Worm (Caenorhabditis elegans) whole organism, early embryonic: ENCODE data around the gene crn-7.

Experiments used
- aly-1 ChIP-seq: sonication (generic microtip); optimal IDR thresholded peaks from 2 replicates; lab custom pipeline; 2016; ENCODE audit warnings: missing genetic modification characterization, missing compliant biosample characterization
- ceh-13 ChIP-seq: fragments of 200-800 bp; sonication (Bioruptor generic); optimal IDR thresholded peaks from 2 replicates; lab custom pipeline; 2018; ENCODE audit warnings: mild to moderate bottlenecking, missing genetic modification characterization, missing compliant biosample characterization
- ceh-36 ChIP-seq: sonication (generic microtip); optimal IDR thresholded peaks from 2 replicates; lab custom pipeline; 2016; ENCODE audit warnings: missing genetic modification characterization, inconsistent platforms, missing compliant biosample characterization
- flt-1 ChIP-seq: fragments of 200-800 bp; sonication (Bioruptor generic); IDR thresholded peaks from 2 replicates; pipeline ENCODE4 v1.3.6; 2022; ENCODE audit warnings: missing genetic modification characterization, missing compliant biosample characterization
- pes-1 ChIP-seq: fragments of 200-800 bp; sonication (Bioruptor generic); IDR thresholded peaks from 2 replicates; pipeline ENCODE4 v1.3.6; 2022; ENCODE audit warnings: missing genetic modification reagents, missing genetic modification characterization, missing compliant biosample characterization
- sea-1 ChIP-seq: fragments of 200-800 bp; sonication (Bioruptor generic); conservative IDR thresholded peaks from 2 replicates; pipeline ENCODE4 v1.3.6; 2022; ENCODE audit warnings: missing genetic modification characterization, missing compliant biosample characterization

ce11 chrIII:8268296-8268695, at the start of gene crn-7, which contains the start of gene F09G8.7:
- no peak for TF ChIP-seq pes-1
- no peak for TF ChIP-seq flt-1 (GFP tag; lab: Robert Waterston, UW)
- TF ChIP-seq sea-1, result no peak
- no peak for TF ChIP-seq ceh-13 (GFP tag; lab: Kevin White, UChicago)
- no peak for TF ChIP-seq aly-1 (tag; lab: Kevin White, UChicago)
- TF ChIP-seq ceh-36, result no peak
